Fruit fly (Drosophila melanogaster) whole organism, embryonic: ENCODE data around the gene rt.

Experiments used
- CG11504 ChIP-seq: fragments of 200-800 bp; sonication (Bioruptor generic); optimal IDR thresholded peaks from 3 replicates; lab custom pipeline; 2019; ENCODE audit warnings: missing biosample characterization, mild to moderate bottlenecking, missing genetic modification characterization, moderate library complexity
- CG12155 ChIP-seq: fragments of 200-800 bp; sonication (Bioruptor generic); optimal IDR thresholded peaks from 3 replicates; lab custom pipeline; 2016; ENCODE audit warnings: missing biosample characterization, missing genetic modification characterization
- CG13624 ChIP-seq: fragments of 200-800 bp; sonication (Bioruptor generic); optimal IDR thresholded peaks from 2 replicates; lab custom pipeline; 2016; ENCODE audit warnings: missing biosample characterization, missing genetic modification characterization
- CG13775 ChIP-seq: fragments of 200-800 bp; sonication (Bioruptor generic); optimal IDR thresholded peaks from 3 replicates; lab custom pipeline; 2017; ENCODE audit warnings: missing biosample characterization, mild to moderate bottlenecking, missing genetic modification characterization
- CG15269 ChIP-seq: fragments of 200-800 bp; sonication (Bioruptor generic); optimal IDR thresholded peaks from 2 replicates; lab custom pipeline; 2018; ENCODE audit warnings: missing biosample characterization, mild to moderate bottlenecking, missing genetic modification characterization, moderate library complexity
- CG18011 ChIP-seq: fragments of 200-800 bp; sonication (Bioruptor generic); optimal IDR thresholded peaks from 2 replicates; lab custom pipeline; 2017; ENCODE audit warnings: missing biosample characterization, missing genetic modification characterization, mild to moderate bottlenecking, moderate library complexity, missing genotype
- CG2120 ChIP-seq: fragments of 200-800 bp; sonication (Bioruptor generic); optimal IDR thresholded peaks from 3 replicates; lab custom pipeline; 2016; ENCODE audit warnings: missing biosample characterization, missing genetic modification characterization
- CG30403 ChIP-seq: fragments of 200-800 bp; sonication (Bioruptor generic); optimal IDR thresholded peaks from 3 replicates; lab custom pipeline; 2016; ENCODE audit warnings: missing biosample characterization, missing genetic modification characterization
- CG31224 ChIP-seq: fragments of 200-800 bp; sonication (Bioruptor generic); IDR thresholded peaks from 2 replicates; pipeline ENCODE4 v1.3.6; 2022; ENCODE audit warnings: missing biosample characterization, missing genetic modification characterization
- CG33557 ChIP-seq: fragments of 200-800 bp; sonication (Bioruptor generic); optimal IDR thresholded peaks from 2 replicates; lab custom pipeline; 2019; ENCODE audit warnings: missing biosample characterization, mild to moderate bottlenecking, missing genetic modification characterization, moderate library complexity
- CG3407 ChIP-seq: fragments of 200-800 bp; sonication (Bioruptor generic); optimal IDR thresholded peaks from 2 replicates; lab custom pipeline; 2018; ENCODE audit warnings: missing biosample characterization, mild to moderate bottlenecking, missing genetic modification characterization
- CG34376 ChIP-seq: fragments of 200-800 bp; sonication (Bioruptor generic); optimal IDR thresholded peaks from 2 replicates; lab custom pipeline; 2018; ENCODE audit warnings: missing biosample characterization, mild to moderate bottlenecking, missing genetic modification characterization
- CG4360 ChIP-seq: fragments of 200-800 bp; sonication (Bioruptor generic); IDR thresholded peaks from 2 replicates; pipeline ENCODE4 v1.3.6; 2022; ENCODE audit warnings: missing biosample characterization, missing genetic modification characterization
- CG6175 ChIP-seq: fragments of 200-800 bp; sonication (Bioruptor generic); IDR thresholded peaks from 3 replicates; pipeline ENCODE4 v1.3.6; 2022; ENCODE audit warnings: missing biosample characterization, missing genetic modification characterization
- CG8388 ChIP-seq: fragments of 200-800 bp; sonication (Bioruptor generic); optimal IDR thresholded peaks from 2 replicates; lab custom pipeline; 2019; ENCODE audit warnings: missing biosample characterization, mild to moderate bottlenecking, missing genetic modification characterization, moderate library complexity
- Dad ChIP-seq: fragments of 200-800 bp; sonication (Bioruptor generic); optimal IDR thresholded peaks from 3 replicates; lab custom pipeline; 2016; ENCODE audit warnings: missing biosample characterization, missing genetic modification characterization
- Dp ChIP-seq: fragments of 200-800 bp; sonication (Bioruptor generic); optimal IDR thresholded peaks from 2 replicates; lab custom pipeline; 2018; ENCODE audit warnings: missing biosample characterization, mild to moderate bottlenecking, missing genetic modification characterization, moderate library complexity
- Ets65A ChIP-seq: fragments of 200-800 bp; sonication (Bioruptor generic); peaks from one replicate; lab custom pipeline; 2016; ENCODE audit warnings: missing biosample characterization, missing genetic modification characterization
- Hey ChIP-seq: fragments of 200-800 bp; sonication (Bioruptor generic); optimal IDR thresholded peaks from 3 replicates; lab custom pipeline; 2018; ENCODE audit warnings: missing biosample characterization, mild to moderate bottlenecking, missing genetic modification characterization
- Hr39 ChIP-seq: fragments of >200 bp; optimal IDR thresholded peaks from 2 replicates; lab custom pipeline; 2017
- Hr78 ChIP-seq, 2 experiments: fragments of 200-800 bp in 1 of 2; fragments of >200 bp in 1 of 2; sonication (Bioruptor generic) in 1 of 2; optimal IDR thresholded peaks; 2 replicates each; lab custom pipeline; 2017 to 2019; ENCODE audit warnings: missing biosample characterization in 2 of 2, missing genetic modification characterization in 2 of 2, mild to moderate bottlenecking in 1 of 2, moderate library complexity in 1 of 2
- Mes4 ChIP-seq: fragments of 200-800 bp; sonication (Bioruptor generic); optimal IDR thresholded peaks from 2 replicates; lab custom pipeline; 2016; ENCODE audit warnings: missing biosample characterization, missing genetic modification characterization
- Oli ChIP-seq: fragments of 200-800 bp; sonication (Bioruptor generic); optimal IDR thresholded peaks from 2 replicates; lab custom pipeline; 2018; ENCODE audit warnings: missing biosample characterization, mild to moderate bottlenecking, missing genetic modification characterization, moderate library complexity
- Opbp ChIP-seq: fragments of 200-800 bp; sonication (Bioruptor generic); IDR thresholded peaks from 3 replicates; pipeline ENCODE4 v1.3.6; 2022; ENCODE audit warnings: missing biosample characterization, missing genetic modification characterization; ENCODE audit not compliant: partially characterized antibody
- PHDP ChIP-seq: fragments of 200-800 bp; sonication (Bioruptor generic); optimal IDR thresholded peaks from 3 replicates; lab custom pipeline; 2018; ENCODE audit warnings: missing biosample characterization, mild to moderate bottlenecking, missing genetic modification characterization, moderate library complexity
- Scr ChIP-seq: fragments of 200-800 bp; sonication (Bioruptor generic); IDR thresholded peaks from 2 replicates; pipeline ENCODE4 v1.3.6; 2022; ENCODE audit warnings: missing biosample characterization, missing genetic modification characterization; ENCODE audit not compliant: partially characterized antibody
- Sox100B ChIP-seq: fragments of 200-800 bp; sonication (Bioruptor generic); optimal IDR thresholded peaks from 3 replicates; lab custom pipeline; 2018; ENCODE audit warnings: missing biosample characterization, mild to moderate bottlenecking, missing genetic modification characterization
- Sry-β ChIP-seq: fragments of 200-800 bp; sonication (Bioruptor generic); optimal IDR thresholded peaks from 2 replicates; lab custom pipeline; 2018; ENCODE audit warnings: missing biosample characterization, mild to moderate bottlenecking, missing genetic modification characterization, moderate library complexity
- Ssrp ChIP-seq: fragments of 200-800 bp; sonication (Bioruptor generic); optimal IDR thresholded peaks from 2 replicates; lab custom pipeline; 2018; ENCODE audit warnings: missing biosample characterization, mild to moderate bottlenecking, missing genetic modification characterization, moderate library complexity
- Trl ChIP-seq, 3 experiments: fragments of >200 bp in 2 of 3; fragments of 200-800 bp in 1 of 3; sonication (Bioruptor generic) in 1 of 3; optimal IDR thresholded peaks; 2 replicates in 1 of 3; 3 replicates in 2 of 3; lab custom pipeline; 2016 to 2017; ENCODE audit warnings: missing biosample characterization in 1 of 3, missing genetic modification characterization in 1 of 3
- Vsx1 ChIP-seq: fragments of 200-800 bp; sonication (Bioruptor generic); optimal IDR thresholded peaks from 2 replicates; lab custom pipeline; 2017; ENCODE audit warnings: missing biosample characterization, mild to moderate bottlenecking, missing genetic modification characterization, missing genetic modification reagents
- ara ChIP-seq: fragments of 200-800 bp; sonication (Bioruptor generic); IDR thresholded peaks from 2 replicates; pipeline ENCODE4 v1.3.6; 2022; ENCODE audit warnings: missing biosample characterization, missing genetic modification characterization
- ato ChIP-seq: fragments of 200-800 bp; sonication (Bioruptor generic); IDR thresholded peaks from 2 replicates; pipeline ENCODE4 v1.3.6; 2022; ENCODE audit warnings: missing biosample characterization, missing genetic modification characterization; ENCODE audit not compliant: partially characterized antibody
- caup ChIP-seq: fragments of 200-800 bp; sonication (Bioruptor generic); optimal IDR thresholded peaks from 3 replicates; lab custom pipeline; 2017; ENCODE audit warnings: missing biosample characterization, mild to moderate bottlenecking, missing genetic modification characterization, moderate library complexity; ENCODE audit not compliant: severe bottlenecking
- crp ChIP-seq, 2 experiments: fragments of 200-800 bp; sonication (Bioruptor generic); optimal IDR thresholded peaks; 2 replicates in 1 of 2; 3 replicates in 1 of 2; lab custom pipeline; 2017; ENCODE audit warnings: missing biosample characterization in 2 of 2, missing genetic modification characterization in 2 of 2, mild to moderate bottlenecking in 1 of 2, moderate library complexity in 1 of 2
- da ChIP-seq: fragments of 200-800 bp; sonication (Bioruptor generic); optimal IDR thresholded peaks from 2 replicates; lab custom pipeline; 2016; ENCODE audit warnings: missing biosample characterization, missing genetic modification characterization
- danr ChIP-seq: fragments of 200-800 bp; sonication (Bioruptor generic); IDR thresholded peaks from 2 replicates; pipeline ENCODE4 v1.3.6; 2022; ENCODE audit warnings: missing biosample characterization, missing genetic modification characterization
- dimm ChIP-seq: fragments of 200-800 bp; sonication (Bioruptor generic); IDR thresholded peaks from 2 replicates; pipeline ENCODE4 v1.3.6; 2022; ENCODE audit warnings: missing biosample characterization, missing genetic modification characterization
- eve ChIP-seq, 2 experiments: fragments of >200 bp; optimal IDR thresholded peaks; 2 replicates each; lab custom pipeline; 2017; ENCODE audit warnings: missing biosample characterization in 2 of 2, missing genetic modification characterization in 2 of 2
- gem ChIP-seq: fragments of 200-800 bp; sonication (Bioruptor generic); optimal IDR thresholded peaks from 2 replicates; lab custom pipeline; 2019; ENCODE audit warnings: missing biosample characterization, mild to moderate bottlenecking, missing genetic modification characterization, moderate library complexity
- jigr1 ChIP-seq: fragments of 200-800 bp; sonication (Bioruptor generic); IDR thresholded peaks from 3 replicates; pipeline ENCODE4 v1.3.6; 2022; ENCODE audit warnings: missing biosample characterization, missing genetic modification characterization
- kah ChIP-seq: fragments of 200-800 bp; sonication (Bioruptor generic); optimal IDR thresholded peaks from 2 replicates; lab custom pipeline; 2018; ENCODE audit warnings: missing biosample characterization, mild to moderate bottlenecking, missing genetic modification characterization
- ken ChIP-seq: fragments of 200-800 bp; sonication (Bioruptor generic); IDR thresholded peaks from 3 replicates; pipeline ENCODE4 v1.3.6; 2022; ENCODE audit warnings: missing biosample characterization, missing genetic modification characterization
- kni ChIP-seq: fragments of 200-800 bp; sonication (Bioruptor generic); optimal IDR thresholded peaks from 3 replicates; lab custom pipeline; 2017; ENCODE audit warnings: mild to moderate bottlenecking, missing biosample characterization, missing genetic modification reagents, missing genetic modification characterization
- nom ChIP-seq: fragments of 200-800 bp; sonication (Bioruptor generic); optimal IDR thresholded peaks from 2 replicates; lab custom pipeline; 2017; ENCODE audit warnings: missing biosample characterization, missing genetic modification characterization, mild to moderate bottlenecking, moderate library complexity, missing genetic modification reagents
- onecut ChIP-seq: fragments of 200-800 bp; sonication (Bioruptor generic); IDR thresholded peaks from 2 replicates; pipeline ENCODE4 v1.3.6; 2022; ENCODE audit warnings: missing biosample characterization, missing genetic modification characterization
- run ChIP-seq: fragments of 200-800 bp; sonication (Bioruptor generic); optimal IDR thresholded peaks from 3 replicates; lab custom pipeline; 2018; ENCODE audit warnings: missing biosample characterization, mild to moderate bottlenecking, missing genetic modification characterization
- seq ChIP-seq: fragments of 200-800 bp; sonication (Bioruptor generic); IDR thresholded peaks from 2 replicates; pipeline ENCODE4 v1.3.6; 2022; ENCODE audit warnings: missing biosample characterization, missing genetic modification characterization
- slbo ChIP-seq: fragments of 200-800 bp; sonication (Bioruptor generic); IDR thresholded peaks from 2 replicates; pipeline ENCODE4 v1.3.6; 2022; ENCODE audit warnings: missing biosample characterization, missing genetic modification characterization
- vfl ChIP-seq: fragments of 200-800 bp; sonication (Bioruptor generic); optimal IDR thresholded peaks from 2 replicates; lab custom pipeline; 2016; ENCODE audit warnings: missing biosample characterization, missing genetic modification characterization
- zen ChIP-seq: fragments of 200-800 bp; sonication (Bioruptor generic); optimal IDR thresholded peaks from 3 replicates; lab custom pipeline; 2018; ENCODE audit warnings: missing biosample characterization, mild to moderate bottlenecking, missing genetic modification characterization, moderate library complexity

Gene rt

DNA sequence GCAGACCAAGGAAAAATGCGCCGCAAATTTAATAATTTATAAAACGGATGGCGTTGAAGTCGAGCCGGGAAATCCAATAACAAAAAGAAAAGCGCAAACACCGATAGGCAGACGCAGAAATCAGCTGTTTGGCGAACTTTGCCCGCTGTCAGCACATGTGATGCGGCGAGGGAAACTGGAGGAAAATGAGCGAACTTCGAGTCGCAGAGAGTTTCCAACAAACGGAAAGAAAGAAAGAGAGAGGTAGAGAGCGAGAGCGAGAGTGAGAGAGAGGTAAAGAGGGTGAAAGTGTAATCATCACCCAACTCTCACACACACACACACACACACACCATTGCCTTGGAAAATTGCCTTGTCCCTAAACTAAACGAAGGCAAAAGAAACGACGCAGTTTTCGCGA lies 30.4 kb downstream of the rt start (continued):
- TF ChIP-seq Dad (GFP tag; lab: Kevin White, UChicago): no peak
- no peak for TF ChIP-seq CG18011
- 0 out of 2 replicates have a peak, but pooled peaks have one; percentile 11 for TF ChIP-seq onecut (GFP tag; lab: Robert Waterston, UW)
- no peak for TF ChIP-seq run
- TF ChIP-seq Scr (GFP tag; lab: Robert Waterston, UW): no peak
- no peak for TF ChIP-seq danr (GFP tag; lab: Robert Waterston, UW)
- no peak for TF ChIP-seq da (GFP tag; lab: Kevin White, UChicago)
- peak in 1 of 2 experiments; percentile 70 for TF ChIP-seq crp (GFP tag; optimal IDR thresholded peaks at IDR 0.05; lab: Kevin White, UChicago)
- peak; percentile 93 for TF ChIP-seq nom (GFP tag; lab: Kevin White, UChicago)
- no peak for TF ChIP-seq zen (tag; lab: Kevin White, UChicago)
- no peak for TF ChIP-seq Dp (GFP tag; lab: Kevin White, UChicago)
- no peak for TF ChIP-seq ken (GFP tag; lab: Robert Waterston, UW)
- no peak for TF ChIP-seq Opbp
- no peak for TF ChIP-seq slbo (GFP tag; lab: Robert Waterston, UW)
- TF ChIP-seq Hr78 (GFP tag; optimal IDR thresholded peaks at IDR 0.05; lab: Kevin White, UChicago): peak in 1 of 2 experiments; percentile 37
- TF ChIP-seq kah (GFP tag; lab: Kevin White, UChicago): peak; percentile 12
- no peak for TF ChIP-seq ato (GFP tag; lab: Robert Waterston, UW)
- TF ChIP-seq eve (GFP tag; optimal IDR thresholded peaks at IDR 0.05; lab: Kevin White, UChicago): no peak
- no peak for TF ChIP-seq Mes4 (GFP tag; lab: Kevin White, UChicago)
- peak; percentile 76 to 77 for TF ChIP-seq Trl (optimal IDR thresholded peaks at IDR 0.05; lab: Kevin White, UChicago)
- no peak for TF ChIP-seq Trl (GFP tag; optimal IDR thresholded peaks at IDR 0.05; lab: Kevin White, UChicago)
- 0 out of 2 replicates have a peak, but pooled peaks have one; percentile 16 for TF ChIP-seq CG4360 (GFP tag; lab: Robert Waterston, UW)
- no peak for TF ChIP-seq Ssrp (tag; lab: Kevin White, UChicago)
- no peak for TF ChIP-seq Sry-β (GFP tag; lab: Kevin White, UChicago)
- peak; percentile 20; the same call in 1 of the 2 replicates for TF ChIP-seq seq
- no peak for TF ChIP-seq CG33557 (GFP tag; lab: Kevin White, UChicago)
- TF ChIP-seq CG3407 (GFP tag; lab: Kevin White, UChicago): no peak
- no peak for TF ChIP-seq CG12155 (GFP tag; lab: Kevin White, UChicago)
- peak; percentile 0 for TF ChIP-seq kni
- TF ChIP-seq ara (GFP tag; lab: Robert Waterston, UW): no peak
- no peak for TF ChIP-seq CG15269 (tag; lab: Kevin White, UChicago)
- peak; percentile 37 for TF ChIP-seq CG11504 (tag; lab: Kevin White, UChicago)
- no peak for TF ChIP-seq Ets65A (GFP tag; lab: Kevin White, UChicago)
- TF ChIP-seq CG13624 (GFP tag; lab: Kevin White, UChicago): no peak
- no peak for TF ChIP-seq CG13775
- TF ChIP-seq Oli: no peak
- no peak for TF ChIP-seq jigr1 (GFP tag; lab: Robert Waterston, UW)
- TF ChIP-seq CG31224: no peak

DNA sequence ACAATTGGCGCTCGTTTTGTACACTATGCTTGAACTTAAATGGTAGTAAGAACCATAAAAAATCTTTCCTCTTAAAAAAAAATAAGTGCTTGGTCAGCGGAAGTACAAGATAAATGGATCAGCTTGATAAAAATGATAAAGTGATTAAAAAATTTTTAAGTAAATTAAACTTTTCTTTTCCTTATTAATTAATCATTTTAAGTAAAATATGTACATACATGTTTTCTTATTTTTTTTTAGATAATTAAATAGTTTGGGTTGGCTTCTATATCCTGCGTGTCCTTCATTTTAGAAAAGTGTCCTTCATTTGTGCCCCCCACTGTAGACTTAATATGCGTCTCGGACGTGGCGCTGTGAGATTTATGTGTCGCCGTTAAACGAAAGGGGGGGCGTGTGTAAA lies 30.9 kb downstream of the rt start:
- TF ChIP-seq CG34376 (no peak), CG2120 (GFP tag; lab: Kevin White, UChicago) (peak; percentile 47), Hr39 (no peak), CG6175 (peak; percentile 17; the same call in 1 of the 3 replicates), CG30403 (GFP tag; lab: Kevin White, UChicago) (peak; percentile 36), gem (peak; percentile 67), Ets65A (GFP tag; lab: Kevin White, UChicago) (peak; percentile 12), CG8388 (GFP tag; lab: Kevin White, UChicago) (peak; percentile 24), vfl (peak; percentile 33), PHDP (tag; lab: Kevin White, UChicago) (peak; percentile 52), Vsx1 (GFP tag; lab: Kevin White, UChicago) (peak; percentile 22), Sox100B (peak; percentile 15), caup (peak; percentile 41), dimm (no peak), Hey (tag; lab: Kevin White, UChicago) (no peak)
